Fruit fly (Drosophila melanogaster): ENCODE data around the gene CG31875.

CG31875 gene

dm6 chr2L:9956993-9957652, 45.4 kb downstream of the CG31875 start, which contains the start of the genes CG4658 and CG5846 (continued):
- TF ChIP-seq HLH106 (tag; optimal IDR thresholded peaks at IDR 0.05) (peak; percentile 93), br (GFP tag; optimal IDR thresholded peaks at IDR 0.05) (peak; percentile 83), h (GFP tag; optimal IDR thresholded peaks at IDR 0.05) (peak; percentile 93), woc (GFP tag; optimal IDR thresholded peaks at IDR 0.05) (peak; percentile 94)

- no peak for TF ChIP-seq CrebA (GFP tag; optimal IDR thresholded peaks at IDR 0.05; ENCODE audit: borderline replicate concordance)
- TF ChIP-seq Abd-B (GFP tag; optimal IDR thresholded peaks at IDR 0.05): no peak
- no peak for TF ChIP-seq ey (GFP tag; optimal IDR thresholded peaks at IDR 0.05)
- TF ChIP-seq Sp1 (GFP tag; optimal IDR thresholded peaks at IDR 0.05): no peak
- no peak for TF ChIP-seq Jra (GFP tag; optimal IDR thresholded peaks at IDR 0.05)
- no peak for TF ChIP-seq dmrt93B (GFP tag; optimal IDR thresholded peaks at IDR 0.05)
- no peak for TF ChIP-seq pan (optimal IDR thresholded peaks at IDR 0.05)
- TF ChIP-seq sv (GFP tag; optimal IDR thresholded peaks at IDR 0.05): no peak
- no peak for TF ChIP-seq Rel (GFP tag; optimal IDR thresholded peaks at IDR 0.05)
- no peak for TF ChIP-seq Rel (tag; optimal IDR thresholded peaks at IDR 0.05)
- no peak for TF ChIP-seq Hnf4 (GFP tag; optimal IDR thresholded peaks at IDR 0.05)
- no peak for TF ChIP-seq lola (GFP tag; optimal IDR thresholded peaks at IDR 0.05)
- no peak for TF ChIP-seq h (GFP tag; optimal IDR thresholded peaks at IDR 0.05)
- TF ChIP-seq dl (GFP tag; optimal IDR thresholded peaks at IDR 0.05; ENCODE audit: insufficient read depth in 1 of 2, partially characterized antibody in 2 of 2): no peak
- TF ChIP-seq CG9705 (GFP tag; optimal IDR thresholded peaks at IDR 0.05): no peak
- no peak for TF ChIP-seq dsf (GFP tag; optimal IDR thresholded peaks at IDR 0.05; ENCODE audit: borderline replicate concordance)
- no peak for TF ChIP-seq OdsH (GFP tag; optimal IDR thresholded peaks at IDR 0.05)
- TF ChIP-seq br (GFP tag; optimal IDR thresholded peaks at IDR 0.05): no peak
- no peak for TF ChIP-seq fru (GFP tag; optimal IDR thresholded peaks at IDR 0.05)
- no peak for TF ChIP-seq woc (GFP tag; optimal IDR thresholded peaks at IDR 0.05)
- TF ChIP-seq usp (GFP tag; optimal IDR thresholded peaks at IDR 0.05): no peak
Measured at dm6 chr2L:9954696-9955095, 47.8 kb downstream of the CG31875 start.

dm6 chr2L:9954119-9954518, 48.4 kb downstream of the CG31875 start, which contains the start of the genes CG13126 and CG4709:
CG13126 (minus strand) TSS chr2L:9954181.
CG4709 (plus strand) TSS chr2L:9954325.
- TF ChIP-seq dsf (GFP tag; optimal IDR thresholded peaks at IDR 0.05; ENCODE audit: borderline replicate concordance) (peak; percentile 58), Sp1 (GFP tag; optimal IDR thresholded peaks at IDR 0.05) (peak; percentile 94), foxo (GFP tag; optimal IDR thresholded peaks at IDR 0.05) (peak in 1 of 2 experiments; percentile 92), Vsx2 (GFP tag; optimal IDR thresholded peaks at IDR 0.05; ENCODE audit: partially characterized antibody) (no peak), tai (GFP tag; optimal IDR thresholded peaks at IDR 0.05) (no peak), HLH106 (tag; optimal IDR thresholded peaks at IDR 0.05) (peak; percentile 95), CrebA (GFP tag; optimal IDR thresholded peaks at IDR 0.05; ENCODE audit: borderline replicate concordance) (no peak), Jra (GFP tag; optimal IDR thresholded peaks at IDR 0.05) (peak; percentile 42), Dif (GFP tag; optimal IDR thresholded peaks at IDR 0.05; ENCODE audit: partially characterized antibody) (no peak), h (GFP tag; optimal IDR thresholded peaks at IDR 0.05) (peak; percentile 91), rgr (GFP tag; optimal IDR thresholded peaks at IDR 0.05) (peak; percentile 93), Hr78 (GFP tag; optimal IDR thresholded peaks at IDR 0.05) (no peak), CG9705 (GFP tag; optimal IDR thresholded peaks at IDR 0.05) (peak; percentile 69), sage (GFP tag; optimal IDR thresholded peaks at IDR 0.05) (peak; percentile 85), woc (GFP tag; optimal IDR thresholded peaks at IDR 0.05) (peak; percentile 85), fru (GFP tag; optimal IDR thresholded peaks at IDR 0.05) (peak; percentile 79), Abd-B (GFP tag; optimal IDR thresholded peaks at IDR 0.05) (no peak), psq (GFP tag; optimal IDR thresholded peaks at IDR 0.05) (peak; percentile 87), N (GFP tag; optimal IDR thresholded peaks at IDR 0.05) (no peak), jim (GFP tag; optimal IDR thresholded peaks at IDR 0.05) (no peak), br (GFP tag; optimal IDR thresholded peaks at IDR 0.05) (peak; percentile 71), Rel (GFP tag; optimal IDR thresholded peaks at IDR 0.05) (peak; percentile 27), Rel (tag; optimal IDR thresholded peaks at IDR 0.05) (peak; percentile 77), brk (GFP tag; optimal IDR thresholded peaks at IDR 0.05) (peak; percentile 93), Mio (GFP tag; optimal IDR thresholded peaks at IDR 0.05) (no peak), dmrt93B (GFP tag; optimal IDR thresholded peaks at IDR 0.05) (peak; percentile 79), ey (GFP tag; optimal IDR thresholded peaks at IDR 0.05) (peak; percentile 75), Myc (optimal IDR thresholded peaks at IDR 0.05) (peak; percentile 32), Dfd (GFP tag; optimal IDR thresholded peaks at IDR 0.05) (no peak), lola (GFP tag; optimal IDR thresholded peaks at IDR 0.05) (no peak), Hnf4 (GFP tag; optimal IDR thresholded peaks at IDR 0.05) (peak; percentile 81), OdsH (GFP tag; optimal IDR thresholded peaks at IDR 0.05) (peak; percentile 89), dl (GFP tag; optimal IDR thresholded peaks at IDR 0.05; ENCODE audit: insufficient read depth in 1 of 2, partially characterized antibody in 2 of 2) (no peak), Hr83 (GFP tag; optimal IDR thresholded peaks at IDR 0.05; ENCODE audit: poor library complexity, severe bottlenecking) (peak; percentile 73), GATAd (GFP tag; optimal IDR thresholded peaks at IDR 0.05) (peak; percentile 54), sv (GFP tag; optimal IDR thresholded peaks at IDR 0.05) (peak; percentile 77), pan (optimal IDR thresholded peaks at IDR 0.05) (no peak), usp (GFP tag; optimal IDR thresholded peaks at IDR 0.05) (no peak), CG32264 (GFP tag; optimal IDR thresholded peaks at IDR 0.05) (no peak)
